Fruit fly (Drosophila melanogaster) whole organism, embryonic: ENCODE measurements around the gene Ir25a.

Experiments used
- Dref ChIP-seq: fragments of 200-800 bp; sonication (Bioruptor generic); IDR thresholded peaks from 2 replicates; pipeline ENCODE4 v1.3.6; 2022; ENCODE audit warnings: missing biosample characterization, missing genetic modification characterization
- eve ChIP-seq, 2 experiments: fragments of >200 bp; optimal IDR thresholded peaks; 2 replicates each; lab custom pipeline; 2017; ENCODE audit warnings: missing biosample characterization in 2 of 2, missing genetic modification characterization in 2 of 2
- hb ChIP-seq: fragments of 200-800 bp; sonication (Bioruptor generic); IDR thresholded peaks from 3 replicates; pipeline ENCODE4 v1.3.6; 2022; ENCODE audit warnings: missing biosample characterization, missing genetic modification characterization; ENCODE audit not compliant: partially characterized antibody
- pho ChIP-seq: fragments of 200-800 bp; sonication (Bioruptor generic); optimal IDR thresholded peaks from 2 replicates; lab custom pipeline; 2016; ENCODE audit warnings: missing biosample characterization, missing genetic modification characterization

- TF ChIP-seq Dref (GFP tag; lab: Robert Waterston, UW) (no peak), pho (GFP tag; lab: Kevin White, UChicago) (no peak), hb (no peak), eve (GFP tag; optimal IDR thresholded peaks at IDR 0.05; lab: Kevin White, UChicago) (no peak)
Observed at dm6 chr2L:4810044-4810609, 25.0 kb downstream of the Ir25a start.
